Worm (Caenorhabditis elegans): ENCODE data around the gene K02D10.1.

The K02D10.1 gene

DNA sequence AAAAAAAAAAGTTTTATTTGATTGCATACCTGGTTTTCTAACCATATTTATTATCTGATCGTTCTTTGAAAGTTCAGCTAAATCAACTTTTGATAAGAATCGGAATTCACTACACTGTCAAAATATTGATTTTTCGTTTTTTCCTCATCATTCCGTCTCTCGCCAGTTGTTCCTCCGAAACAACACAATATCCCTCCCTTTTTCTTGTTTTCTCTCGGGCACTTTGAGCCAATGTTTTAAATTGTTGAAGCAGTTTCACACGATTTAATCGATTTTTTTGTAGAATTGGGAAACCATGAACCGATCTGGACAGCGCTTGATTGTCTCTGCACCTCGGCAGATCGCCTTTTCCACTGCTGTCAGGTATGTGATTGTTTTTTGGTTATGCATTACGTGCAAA is at the start of gene K02D10.1:
Gene K02D10.1, plus strand, starts transcription at position 284 of the 400 bp plus-strand sequence.
- no peak for TF ChIP-seq scrt-1 (GFP tag; IDR thresholded peaks at IDR 0.05)
- TF ChIP-seq tra-4 (tag; optimal IDR thresholded peaks at IDR 0.05): no peak
- TF ChIP-seq B0310.2 (tag; optimal IDR thresholded peaks at IDR 0.05): no peak
- no peak for TF ChIP-seq pes-1 (GFP tag; IDR thresholded peaks at IDR 0.05)
- no peak for TF ChIP-seq tbx-37 (GFP tag; conservative IDR thresholded peaks at IDR 0.05)
- TF ChIP-seq F13C5.2 (tag; optimal IDR thresholded peaks at IDR 0.05): no peak
- TF ChIP-seq flt-1 (GFP tag; IDR thresholded peaks at IDR 0.05): no peak

- TF ChIP-seq scrt-1 (GFP tag; IDR thresholded peaks at IDR 0.05): no peak
- no peak for TF ChIP-seq sea-1 (GFP tag; conservative IDR thresholded peaks at IDR 0.05)
- TF ChIP-seq tra-4 (tag; optimal IDR thresholded peaks at IDR 0.05): no peak
- TF ChIP-seq ceh-13 (GFP tag; optimal IDR thresholded peaks at IDR 0.05): no peak
- TF ChIP-seq ama-1 (optimal IDR thresholded peaks at IDR 0.05): no peak
- TF ChIP-seq hmbx-1 (tag; optimal IDR thresholded peaks at IDR 0.05): no peak
- TF ChIP-seq flt-1 (GFP tag; IDR thresholded peaks at IDR 0.05): no peak
These were observed 49.5 kb upstream of the K02D10.1 start, which contains the start of gene hipr-1 for ce11 chrIII:8719769-8720252. hipr-1 (plus strand) TSS chrIII:8720202.

DNA sequence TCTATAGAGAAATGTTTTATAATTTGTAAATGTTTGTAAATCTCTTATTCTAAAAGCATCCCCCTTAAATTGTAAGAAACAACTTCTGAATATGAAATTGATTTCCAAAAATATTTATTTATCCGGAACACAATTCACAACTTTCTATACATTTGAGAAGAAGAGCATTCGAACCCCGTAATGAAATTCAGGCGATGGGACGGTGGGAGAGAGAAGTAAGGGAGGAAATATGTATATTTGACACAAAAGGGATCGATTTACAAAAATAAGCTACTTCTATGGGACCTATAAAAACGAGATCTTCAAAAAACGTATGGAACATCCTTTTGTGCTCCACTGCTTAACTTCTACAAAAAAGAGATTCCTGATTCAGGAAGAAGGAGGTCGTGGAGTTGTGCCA is 44.1 kb upstream of the K02D10.1 start:
- TF ChIP-seq hmg-4 (GFP tag; optimal IDR thresholded peaks at IDR 0.05): no peak
- no peak for TF ChIP-seq ama-1 (optimal IDR thresholded peaks at IDR 0.05)
- TF ChIP-seq F13C5.2 (tag; optimal IDR thresholded peaks at IDR 0.05): no peak
- TF ChIP-seq ceh-13 (GFP tag; optimal IDR thresholded peaks at IDR 0.05): no peak
- TF ChIP-seq pes-1 (GFP tag; IDR thresholded peaks at IDR 0.05): no peak
- no peak for TF ChIP-seq tra-4 (tag; optimal IDR thresholded peaks at IDR 0.05)
- no peak for TF ChIP-seq ceh-36 (tag; optimal IDR thresholded peaks at IDR 0.05)
- no peak for TF ChIP-seq hnd-1 (tag; optimal IDR thresholded peaks at IDR 0.05)
- no peak for TF ChIP-seq hmbx-1 (tag; optimal IDR thresholded peaks at IDR 0.05)
- no peak for TF ChIP-seq tbx-11 (GFP tag; IDR thresholded peaks at IDR 0.05)
- TF ChIP-seq tbx-37 (GFP tag; conservative IDR thresholded peaks at IDR 0.05): no peak
- TF ChIP-seq scrt-1 (GFP tag; IDR thresholded peaks at IDR 0.05): no peak
- TF ChIP-seq B0310.2 (tag; optimal IDR thresholded peaks at IDR 0.05): no peak
- no peak for TF ChIP-seq aly-1 (tag; optimal IDR thresholded peaks at IDR 0.05)
- no peak for TF ChIP-seq sea-1 (GFP tag; conservative IDR thresholded peaks at IDR 0.05)
- TF ChIP-seq ets-7 (tag; optimal IDR thresholded peaks at IDR 0.05): no peak
- TF ChIP-seq flt-1 (GFP tag; IDR thresholded peaks at IDR 0.05): no peak

DNA sequence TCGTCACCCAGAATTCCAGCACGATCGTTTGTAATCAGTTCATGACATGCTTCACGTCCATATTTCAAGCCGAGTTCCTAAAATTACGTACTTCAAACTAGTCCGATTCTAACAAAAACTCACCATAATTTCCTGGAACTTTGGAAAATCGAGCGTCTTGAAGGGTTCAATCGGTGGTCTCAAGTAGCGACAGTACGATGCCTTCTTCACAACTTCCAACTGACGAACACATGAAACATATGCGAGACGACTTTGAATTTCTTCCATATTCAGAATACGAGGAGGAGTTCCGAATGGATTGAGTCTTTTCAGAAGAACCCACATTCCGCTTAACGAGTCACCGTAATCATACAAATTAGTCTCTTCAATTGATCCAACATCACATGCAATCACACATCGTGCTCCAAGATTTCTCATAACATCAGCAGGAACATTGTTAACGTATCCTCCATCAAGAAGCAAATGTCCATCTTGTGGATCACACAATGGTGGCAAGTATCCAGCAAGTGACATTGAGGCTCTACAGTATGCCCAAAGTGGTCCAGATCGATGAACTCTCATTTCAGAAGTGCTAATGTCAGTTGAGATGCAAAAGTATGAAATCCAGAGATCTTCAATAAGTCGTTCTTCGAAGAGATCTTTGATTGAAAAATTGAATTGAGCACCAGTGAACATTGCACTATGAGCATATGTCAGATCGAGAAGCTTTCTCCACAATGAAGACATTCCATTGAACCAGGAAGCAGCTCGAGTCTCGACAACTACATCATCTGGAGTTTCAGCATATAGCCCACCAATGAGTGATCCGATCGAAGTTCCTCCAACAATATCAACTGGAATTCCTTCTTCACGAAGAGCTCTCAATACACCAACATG is 43.1 kb upstream of the K02D10.1 start:
- TF ChIP-seq ama-1 (optimal IDR thresholded peaks at IDR 0.05): no peak
- no peak for TF ChIP-seq tra-4 (tag; optimal IDR thresholded peaks at IDR 0.05)
- no peak for TF ChIP-seq F13C5.2 (tag; optimal IDR thresholded peaks at IDR 0.05)
- TF ChIP-seq flt-1 (GFP tag; IDR thresholded peaks at IDR 0.05): no peak
- TF ChIP-seq hmg-4 (GFP tag; optimal IDR thresholded peaks at IDR 0.05): no peak
- no peak for TF ChIP-seq tbx-11 (GFP tag; IDR thresholded peaks at IDR 0.05)
- TF ChIP-seq ets-7 (tag; optimal IDR thresholded peaks at IDR 0.05): no peak
- TF ChIP-seq sea-1 (GFP tag; conservative IDR thresholded peaks at IDR 0.05): no peak
- no peak for TF ChIP-seq scrt-1 (GFP tag; IDR thresholded peaks at IDR 0.05)
- no peak for TF ChIP-seq ceh-36 (tag; optimal IDR thresholded peaks at IDR 0.05)
- TF ChIP-seq B0310.2 (tag; optimal IDR thresholded peaks at IDR 0.05): no peak
- TF ChIP-seq hnd-1 (tag; optimal IDR thresholded peaks at IDR 0.05): no peak
- TF ChIP-seq aly-1 (tag; optimal IDR thresholded peaks at IDR 0.05): no peak
- no peak for TF ChIP-seq hmbx-1 (tag; optimal IDR thresholded peaks at IDR 0.05)
- no peak for TF ChIP-seq tbx-37 (GFP tag; conservative IDR thresholded peaks at IDR 0.05)
- no peak for TF ChIP-seq pes-1 (GFP tag; IDR thresholded peaks at IDR 0.05)
- no peak for TF ChIP-seq ceh-13 (GFP tag; optimal IDR thresholded peaks at IDR 0.05)

ce11 chrIII:8731310-8731709 is 38.0 kb upstream of the K02D10.1 start, which contains the start of gene ZK370.4:
ZK370.4 (minus strand) TSS chrIII:8731410.
- TF ChIP-seq tbx-37 (GFP tag; conservative IDR thresholded peaks at IDR 0.05) (no peak), F13C5.2 (tag; optimal IDR thresholded peaks at IDR 0.05) (no peak), ets-7 (tag; optimal IDR thresholded peaks at IDR 0.05) (no peak), tra-4 (tag; optimal IDR thresholded peaks at IDR 0.05) (no peak), hmbx-1 (tag; optimal IDR thresholded peaks at IDR 0.05) (no peak), flt-1 (GFP tag; IDR thresholded peaks at IDR 0.05) (no peak), hmg-4 (GFP tag; optimal IDR thresholded peaks at IDR 0.05) (no peak), B0310.2 (tag; optimal IDR thresholded peaks at IDR 0.05) (no peak), scrt-1 (GFP tag; IDR thresholded peaks at IDR 0.05) (no peak)

DNA sequence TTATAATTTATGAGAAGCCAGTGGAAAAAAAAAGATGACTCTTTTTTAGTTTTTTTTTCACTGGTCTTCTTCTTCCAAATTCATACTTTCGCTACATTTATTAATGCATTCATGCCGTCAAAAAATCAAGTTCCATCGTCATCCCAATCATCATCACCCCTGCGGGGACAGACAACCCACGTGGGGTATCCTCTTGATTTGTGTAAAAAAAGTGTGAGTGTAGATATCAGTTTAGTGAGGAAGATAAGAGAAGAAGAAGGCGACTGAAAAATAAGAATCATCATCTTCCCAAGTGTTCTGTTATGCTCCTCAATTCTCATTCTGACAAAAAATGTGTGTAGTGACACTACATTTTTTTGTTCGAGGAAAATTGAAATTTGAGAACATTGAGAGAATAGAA is 37.4 kb upstream of the K02D10.1 start:
- no peak for TF ChIP-seq hmg-4 (GFP tag; optimal IDR thresholded peaks at IDR 0.05)
- no peak for TF ChIP-seq ceh-13 (GFP tag; optimal IDR thresholded peaks at IDR 0.05)
- no peak for TF ChIP-seq ama-1 (optimal IDR thresholded peaks at IDR 0.05)
- no peak for TF ChIP-seq hnd-1 (tag; optimal IDR thresholded peaks at IDR 0.05)
- no peak for TF ChIP-seq scrt-1 (GFP tag; IDR thresholded peaks at IDR 0.05)
- no peak for TF ChIP-seq tbx-37 (GFP tag; conservative IDR thresholded peaks at IDR 0.05)
- TF ChIP-seq hmbx-1 (tag; optimal IDR thresholded peaks at IDR 0.05): no peak
- TF ChIP-seq sea-1 (GFP tag; conservative IDR thresholded peaks at IDR 0.05): no peak
- no peak for TF ChIP-seq flt-1 (GFP tag; IDR thresholded peaks at IDR 0.05)
- no peak for TF ChIP-seq tra-4 (tag; optimal IDR thresholded peaks at IDR 0.05)
- TF ChIP-seq F13C5.2 (tag; optimal IDR thresholded peaks at IDR 0.05): no peak
- no peak for TF ChIP-seq ets-7 (tag; optimal IDR thresholded peaks at IDR 0.05)
- no peak for TF ChIP-seq pes-1 (GFP tag; IDR thresholded peaks at IDR 0.05)
- no peak for TF ChIP-seq aly-1 (tag; optimal IDR thresholded peaks at IDR 0.05)
- no peak for TF ChIP-seq B0310.2 (tag; optimal IDR thresholded peaks at IDR 0.05)
- TF ChIP-seq ceh-36 (tag; optimal IDR thresholded peaks at IDR 0.05): no peak
- no peak for TF ChIP-seq tbx-11 (GFP tag; IDR thresholded peaks at IDR 0.05)

ce11 chrIII:8733237-8733636 is 36.1 kb upstream of the K02D10.1 start:
- TF ChIP-seq B0310.2 (tag; optimal IDR thresholded peaks at IDR 0.05) (no peak), ceh-13 (GFP tag; optimal IDR thresholded peaks at IDR 0.05) (no peak), pes-1 (GFP tag; IDR thresholded peaks at IDR 0.05) (no peak), hmg-4 (GFP tag; optimal IDR thresholded peaks at IDR 0.05) (no peak), ceh-36 (tag; optimal IDR thresholded peaks at IDR 0.05) (no peak), aly-1 (tag; optimal IDR thresholded peaks at IDR 0.05) (no peak), tbx-11 (GFP tag; IDR thresholded peaks at IDR 0.05) (no peak), sea-1 (GFP tag; conservative IDR thresholded peaks at IDR 0.05) (no peak)
